Fruit fly (Drosophila melanogaster) whole organism, pupa: ENCODE data around the gene CG5861.

Experiments used
- CG10348 ChIP-seq: fragments of 200-800 bp; sonication (Bioruptor generic); IDR thresholded peaks from 2 replicates; pipeline ENCODE4 v1.3.6; 2022; ENCODE audit warnings: missing biosample characterization, missing genetic modification characterization
- CG12605 ChIP-seq: fragments of 200-800 bp; sonication (Bioruptor generic); IDR thresholded peaks from 2 replicates; pipeline ENCODE4 v1.3.6; 2022; ENCODE audit warnings: missing biosample characterization, missing genetic modification characterization
- CG17806 ChIP-seq: fragments of 200-800 bp; sonication (Bioruptor generic); optimal IDR thresholded peaks from 2 replicates; lab custom pipeline; 2018; ENCODE audit warnings: missing biosample characterization, mild to moderate bottlenecking, missing genetic modification characterization, moderate library complexity
- CG8159 ChIP-seq: fragments of 200-800 bp; sonication (Bioruptor generic); optimal IDR thresholded peaks from 3 replicates; lab custom pipeline; 2018; ENCODE audit warnings: missing biosample characterization, mild to moderate bottlenecking, missing genetic modification characterization, moderate library complexity
- Pif1B ChIP-seq: fragments of 200-800 bp; sonication (Bioruptor generic); optimal IDR thresholded peaks from 3 replicates; lab custom pipeline; 2016; ENCODE audit warnings: missing biosample characterization, missing genetic modification characterization
- rn ChIP-seq: fragments of 200-800 bp; sonication (Bioruptor generic); IDR thresholded peaks from 2 replicates; pipeline ENCODE4 v1.3.6; 2022; ENCODE audit warnings: missing biosample characterization, missing genetic modification characterization

The CG5861 gene

DNA sequence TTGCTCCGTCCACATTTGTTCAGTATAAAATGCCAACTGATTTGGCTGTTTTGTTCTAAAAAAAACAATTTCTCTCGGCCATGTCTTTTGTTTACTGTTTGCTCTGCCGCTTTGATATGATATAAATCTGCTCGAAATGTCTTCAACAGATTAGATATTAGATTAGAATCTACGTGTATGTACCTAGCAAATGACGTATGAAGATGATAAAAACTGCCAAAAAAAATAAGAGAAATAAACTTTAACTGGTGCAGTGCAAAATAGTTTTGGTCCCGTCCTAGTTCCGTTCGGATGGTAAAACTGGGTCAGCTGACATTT is 51.0 kb downstream of the CG5861 start:
- no peak for TF ChIP-seq rn (GFP tag; lab: Robert Waterston, UW)
- TF ChIP-seq Pif1B (GFP tag; lab: Kevin White, UChicago), result no peak
- no peak for TF ChIP-seq CG8159 (tag; lab: Kevin White, UChicago)
- no peak for TF ChIP-seq CG10348 (GFP tag; lab: Robert Waterston, UW)
- no peak for TF ChIP-seq CG17806 (tag; lab: Kevin White, UChicago)
- no peak for TF ChIP-seq CG12605 (GFP tag; lab: Robert Waterston, UW)
